Worm (Caenorhabditis elegans): ENCODE results near the gene nhr-93.
"Not testable (repeated sequence)": the region's sequence is repeated elsewhere in the genome, so short reads cannot be mapped to it uniquely, and the experiment has no call there.

nhr-93 gene

DNA sequence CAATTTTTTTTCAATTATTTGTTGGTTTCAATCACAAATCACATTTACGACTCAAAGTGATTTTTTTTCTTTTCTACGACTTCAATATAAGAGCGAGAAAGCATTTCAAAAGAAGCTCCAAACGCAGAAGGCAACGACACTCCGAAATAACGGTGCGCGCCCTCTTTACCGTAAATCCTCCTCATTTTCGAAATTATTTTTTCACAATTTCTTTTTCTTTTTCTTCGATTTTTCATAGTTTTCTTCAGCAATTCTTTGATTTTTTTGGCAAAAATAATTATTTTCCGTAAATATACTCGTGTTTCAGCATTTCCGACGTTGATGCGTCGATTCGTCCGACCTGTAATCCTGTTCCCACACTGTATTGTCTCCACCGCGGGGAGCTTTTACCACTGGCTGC, 32.5 kb upstream of the nhr-93 start, which contains the start of gene F40C5.2:
F40C5.2 (plus strand) TSS at position 301 of the 400 bp plus-strand sequence.
- not testable (repeated sequence) for TF ChIP-seq W03F9.2, him-1, dao-5 (tag; optimal IDR thresholded peaks at IDR 0.05)

- TF ChIP-seq him-1, W03F9.2, dao-5 (tag; optimal IDR thresholded peaks at IDR 0.05): not testable (repeated sequence)
These were observed 26.1 kb upstream of the nhr-93 start, which contains the start of gene T24A6.17 for ce11 chrV:3564335-3564734. Gene T24A6.17 (minus strand): TSS chrV:3564435.

DNA sequence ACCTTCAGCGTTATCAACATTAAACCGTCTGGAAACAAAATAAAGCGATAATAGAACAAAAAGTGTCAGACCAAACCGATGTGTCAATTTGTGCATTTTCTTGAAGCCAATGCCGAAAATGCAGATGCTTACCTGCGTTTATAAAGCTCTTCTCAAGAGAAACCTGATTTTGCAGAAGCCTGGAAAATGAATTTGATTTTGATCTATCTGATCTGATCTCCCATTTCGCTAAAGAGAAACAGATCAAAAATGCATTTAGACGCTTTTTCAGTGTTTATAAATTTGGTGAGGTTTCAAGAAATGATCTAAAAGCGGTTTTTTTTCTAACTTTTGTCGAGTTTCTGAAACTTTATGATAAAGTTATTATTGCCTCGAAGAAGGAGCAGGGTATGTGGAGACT, 24.6 kb upstream of the nhr-93 start, which contains the start of gene T24A6.16:
T24A6.16 (minus strand) TSS at position 101 of the 400 bp plus-strand sequence.
- not testable (repeated sequence) for TF ChIP-seq him-1, dao-5, W03F9.2 (tag; optimal IDR thresholded peaks at IDR 0.05)

ce11 chrV:3558744-3559143, 20.5 kb upstream of the nhr-93 start, which contains the start of gene T24A6.1:
Gene T24A6.1 (plus strand): TSS chrV:3559044.
- TF ChIP-seq W03F9.2, him-1, dao-5 (tag; optimal IDR thresholded peaks at IDR 0.05): not testable (repeated sequence)

- TF ChIP-seq W03F9.2 (tag; optimal IDR thresholded peaks at IDR 0.05), result no peak
- no peak for TF ChIP-seq dao-5 (tag; optimal IDR thresholded peaks at IDR 0.05)
- TF ChIP-seq him-1 (tag; optimal IDR thresholded peaks at IDR 0.05), result no peak
These were observed 19.2 kb upstream of the nhr-93 start, which contains the start of gene grl-31 for ce11 chrV:3557422-3557821. Gene grl-31 (minus strand): TSS chrV:3557778.

- TF ChIP-seq him-1 (tag; optimal IDR thresholded peaks at IDR 0.05) (no peak), dao-5 (tag; optimal IDR thresholded peaks at IDR 0.05) (no peak)
These were observed 17.8 kb upstream of the nhr-93 start, which contains the start of gene grl-30 for ce11 chrV:3555986-3556385. Gene grl-30 (plus strand): TSS chrV:3556286.

ce11 chrV:3554869-3555268, 16.7 kb upstream of the nhr-93 start, which contains the start of gene grl-29:
Gene grl-29 (minus strand): TSS chrV:3555236.
- TF ChIP-seq W03F9.2 (tag; optimal IDR thresholded peaks at IDR 0.05), result no peak
- no peak for TF ChIP-seq him-1 (tag; optimal IDR thresholded peaks at IDR 0.05)
- TF ChIP-seq dao-5 (tag; optimal IDR thresholded peaks at IDR 0.05), result no peak

- TF ChIP-seq W03F9.2 (tag; optimal IDR thresholded peaks at IDR 0.05) (no peak), him-1 (tag; optimal IDR thresholded peaks at IDR 0.05) (no peak), dao-5 (tag; optimal IDR thresholded peaks at IDR 0.05) (no peak)
These were observed 14.7 kb upstream of the nhr-93 start, which contains the start of gene T24A6.20 for ce11 chrV:3552740-3553469. Gene T24A6.20 (plus strand): TSS chrV:3553134.

DNA sequence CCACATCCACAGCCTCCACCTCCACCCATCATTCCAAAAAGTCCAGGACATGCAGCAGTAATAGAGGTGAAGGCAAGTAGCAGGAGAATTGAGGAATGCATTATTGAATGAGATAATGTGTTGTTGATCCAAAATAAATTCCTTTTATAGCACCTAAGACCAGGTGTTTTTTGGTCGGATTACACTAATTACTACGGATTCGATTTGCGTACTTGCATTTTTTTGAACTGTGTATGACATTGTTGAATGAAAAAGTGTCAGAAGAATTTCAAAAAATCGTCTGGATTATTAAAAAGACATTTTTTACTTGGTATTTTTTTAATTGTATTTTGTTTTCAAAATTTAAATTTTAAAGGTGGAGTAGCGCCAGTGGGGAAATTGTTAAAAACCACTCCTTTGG, 13.6 kb upstream of the nhr-93 start, which contains the start of gene grl-28:
grl-28 (minus strand) TSS at position 101 of the 400 bp plus-strand sequence.
- no peak for TF ChIP-seq W03F9.2 (tag; optimal IDR thresholded peaks at IDR 0.05)
- TF ChIP-seq him-1 (tag; optimal IDR thresholded peaks at IDR 0.05), result no peak
- TF ChIP-seq dao-5 (tag; optimal IDR thresholded peaks at IDR 0.05), result no peak

ce11 chrV:3549553-3549952, 11.3 kb upstream of the nhr-93 start, which contains the start of gene sri-21:
Gene sri-21 (plus strand): TSS chrV:3549853.
- TF ChIP-seq dao-5 (tag; optimal IDR thresholded peaks at IDR 0.05) (no peak), him-1 (tag; optimal IDR thresholded peaks at IDR 0.05) (no peak), W03F9.2 (tag; optimal IDR thresholded peaks at IDR 0.05) (no peak)

ce11 chrV:3548798-3549197, 10.6 kb upstream of the nhr-93 start, which contains the start of gene srw-130:
Gene srw-130 (minus strand): TSS chrV:3548898.
- no peak for TF ChIP-seq him-1 (tag; optimal IDR thresholded peaks at IDR 0.05)
- no peak for TF ChIP-seq W03F9.2 (tag; optimal IDR thresholded peaks at IDR 0.05)
- TF ChIP-seq dao-5 (tag; optimal IDR thresholded peaks at IDR 0.05), result no peak

ce11 chrV:3546517-3546916, 8.3 kb upstream of the nhr-93 start, which contains the start of gene srbc-68:
Gene srbc-68 (minus strand): TSS chrV:3546617.
- TF ChIP-seq him-1 (tag; optimal IDR thresholded peaks at IDR 0.05) (no peak), dao-5 (tag; optimal IDR thresholded peaks at IDR 0.05) (no peak), W03F9.2 (tag; optimal IDR thresholded peaks at IDR 0.05) (no peak)

- no peak for TF ChIP-seq him-1 (tag; optimal IDR thresholded peaks at IDR 0.05)
These were observed 5.1 kb upstream of the nhr-93 start, which contains the start of gene nhr-222 for ce11 chrV:3543344-3543743. Gene nhr-222 (minus strand): TSS chrV:3543444.

DNA sequence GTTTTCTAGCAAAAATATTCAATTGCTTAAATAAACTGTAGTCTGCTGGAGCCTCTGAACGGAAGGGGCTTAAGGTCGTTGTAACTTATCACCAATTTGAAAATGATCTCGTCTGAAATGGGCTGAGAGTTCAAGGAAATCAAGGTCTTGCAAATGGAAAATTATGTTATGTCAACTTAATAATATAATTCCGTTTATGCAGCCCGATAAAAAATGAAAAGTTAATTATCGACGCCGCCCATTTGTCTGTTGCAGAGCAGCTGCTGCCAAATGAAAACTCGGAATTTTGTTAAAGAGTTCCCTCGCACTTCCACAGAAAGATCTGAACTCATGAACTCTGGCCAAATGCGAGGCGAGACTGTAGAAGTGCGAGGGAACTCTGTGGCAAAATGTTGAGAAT, 2.9 kb upstream of the nhr-93 start, which contains the start of gene srbc-67:
srbc-67 (minus strand) TSS at position 101 of the 400 bp plus-strand sequence.
- TF ChIP-seq W03F9.2 (tag; optimal IDR thresholded peaks at IDR 0.05) (no peak), him-1 (tag; optimal IDR thresholded peaks at IDR 0.05) (no peak), dao-5 (tag; optimal IDR thresholded peaks at IDR 0.05) (no peak)
